Fruit fly (Drosophila melanogaster) whole organism: ENCODE measurements around the gene Unc50.

Experiments used
- CG8478 ChIP-seq: fragments of >200 bp; optimal IDR thresholded peaks from 2 replicates; lab custom pipeline; 2018; ENCODE audit warnings: inconsistent platforms
- Dll ChIP-seq: fragments of >200 bp; optimal IDR thresholded peaks from 2 replicates; lab custom pipeline; 2017
- EcR ChIP-seq, 2 experiments: fragments of >200 bp; optimal IDR thresholded peaks; 2 replicates each; lab custom pipeline; 2017; ENCODE audit warnings: missing biosample characterization in 2 of 2, missing genetic modification characterization in 2 of 2, missing genetic modification reagents in 2 of 2
- pan ChIP-seq: fragments of >200 bp; optimal IDR thresholded peaks from 2 replicates; lab custom pipeline; 2017
- psq ChIP-seq: fragments of >200 bp; optimal IDR thresholded peaks from 2 replicates; lab custom pipeline; 2017
- usp ChIP-seq: fragments of >200 bp; optimal IDR thresholded peaks from 2 replicates; lab custom pipeline; 2017; ENCODE audit warnings: missing biosample characterization, missing genetic modification characterization, mixed read lengths

Unc50 gene

DNA sequence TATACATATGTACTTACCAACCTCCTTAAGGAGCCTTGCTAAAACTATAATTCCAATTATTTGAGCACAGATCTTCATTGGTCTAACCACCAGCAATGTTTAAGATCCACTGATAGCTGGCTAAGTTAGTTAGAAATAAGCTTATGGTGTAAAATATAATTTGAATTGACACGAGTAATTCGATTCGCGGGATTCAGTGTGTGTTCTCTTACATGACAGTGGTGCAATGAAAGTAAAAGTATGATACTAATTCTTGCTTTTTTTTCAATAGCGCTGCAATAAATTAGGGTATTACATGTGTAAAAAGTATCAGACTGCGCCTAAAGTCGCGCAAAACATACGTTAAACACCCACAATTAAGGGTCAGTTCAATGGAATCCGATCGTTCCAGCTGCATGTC is 3.5 kb upstream of the Unc50 start, which contains the start of gene CG33325:
Gene CG33325 (minus strand): TSS at position 101 of the 400 bp plus-strand sequence.
- TF ChIP-seq Dll (lab: Kevin White, UChicago) (no peak), CG8478 (lab: Kevin White, UChicago) (no peak), EcR (GFP tag; optimal IDR thresholded peaks at IDR 0.05; lab: Kevin White, UChicago) (no peak), pan (lab: Kevin White, UChicago) (no peak), usp (GFP tag; lab: Kevin White, UChicago) (no peak), psq (lab: Kevin White, UChicago) (no peak)

DNA sequence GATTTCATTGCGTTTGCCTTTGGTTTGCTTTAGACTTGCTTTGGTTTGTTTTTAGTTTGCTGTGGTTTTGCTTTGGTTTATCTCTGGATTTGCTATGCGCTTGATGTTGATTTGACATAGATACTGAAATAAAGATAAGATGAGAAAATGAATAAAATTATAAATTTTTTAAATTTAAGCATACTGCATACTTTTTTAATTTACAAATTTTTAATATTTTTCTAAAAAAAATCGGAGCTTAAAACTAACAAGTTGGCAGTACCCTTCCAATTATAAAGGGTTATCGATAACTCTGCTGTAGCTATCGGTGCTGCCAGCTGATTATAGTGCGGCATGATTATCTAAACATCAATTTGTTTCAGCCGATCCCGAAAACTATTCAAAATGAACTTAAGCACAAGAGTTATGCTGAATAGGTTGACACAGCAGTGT is 2.6 kb downstream of the Unc50 start, which contains the start of gene mRpL19:
Gene mRpL19 (plus strand): TSS at position 307 of the 432 bp plus-strand sequence.
- TF ChIP-seq usp (GFP tag; lab: Kevin White, UChicago) (no peak), pan (lab: Kevin White, UChicago) (no peak), Dll (lab: Kevin White, UChicago) (no peak), CG8478 (lab: Kevin White, UChicago) (no peak), EcR (GFP tag; optimal IDR thresholded peaks at IDR 0.05; lab: Kevin White, UChicago) (no peak), psq (lab: Kevin White, UChicago) (no peak)

DNA sequence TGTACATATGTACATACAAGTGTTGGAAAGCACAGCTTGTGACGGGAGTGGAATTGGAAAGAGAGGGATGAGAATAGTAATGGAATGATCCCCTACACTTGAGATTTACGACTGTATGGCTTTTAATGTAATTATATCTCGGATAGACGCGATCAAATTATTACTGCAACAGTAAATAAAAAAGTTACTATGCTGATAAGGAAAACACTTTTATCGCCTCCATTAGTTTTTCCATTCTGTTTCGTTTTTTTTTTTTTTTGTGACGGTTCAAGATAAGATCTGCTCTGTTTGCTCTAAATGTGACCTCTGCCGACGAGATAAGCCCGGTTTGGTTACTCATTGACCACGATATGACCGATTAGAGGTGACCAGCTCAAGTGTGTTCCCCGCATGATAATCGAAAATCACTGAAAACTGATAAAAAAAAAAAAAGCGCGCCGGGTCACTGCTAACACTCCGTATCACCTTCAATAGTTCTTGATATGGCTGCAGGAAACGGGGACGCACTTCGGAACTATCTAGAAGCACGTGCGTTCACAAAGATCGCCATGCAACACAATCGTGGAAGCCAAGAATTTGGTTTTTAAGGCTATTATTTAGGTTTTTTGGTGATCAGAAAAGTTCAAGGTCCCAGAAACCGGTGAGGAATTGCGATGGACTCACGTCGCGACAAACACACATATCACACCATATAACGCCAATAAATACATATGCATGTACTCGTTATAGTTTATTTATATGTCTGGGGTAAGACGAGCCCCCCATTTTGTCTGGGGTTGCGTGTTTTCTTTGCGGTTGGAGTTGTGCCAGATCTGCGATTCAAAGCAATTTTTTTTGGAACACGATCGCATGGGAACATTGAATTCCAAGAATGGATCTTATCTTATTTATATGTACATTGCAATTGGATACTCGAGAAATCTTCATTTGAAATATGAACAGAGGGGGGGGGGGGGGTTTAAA is 5.6 kb downstream of the Unc50 start, which contains the start of gene p:
Gene p (minus strand): TSS at position 156 of the 963 bp plus-strand sequence.
- TF ChIP-seq CG8478 (lab: Kevin White, UChicago) (no peak), Dll (lab: Kevin White, UChicago) (no peak), EcR (GFP tag; optimal IDR thresholded peaks at IDR 0.05; lab: Kevin White, UChicago) (no peak), pan (lab: Kevin White, UChicago) (no peak), usp (GFP tag; lab: Kevin White, UChicago) (no peak), psq (lab: Kevin White, UChicago) (no peak)

DNA sequence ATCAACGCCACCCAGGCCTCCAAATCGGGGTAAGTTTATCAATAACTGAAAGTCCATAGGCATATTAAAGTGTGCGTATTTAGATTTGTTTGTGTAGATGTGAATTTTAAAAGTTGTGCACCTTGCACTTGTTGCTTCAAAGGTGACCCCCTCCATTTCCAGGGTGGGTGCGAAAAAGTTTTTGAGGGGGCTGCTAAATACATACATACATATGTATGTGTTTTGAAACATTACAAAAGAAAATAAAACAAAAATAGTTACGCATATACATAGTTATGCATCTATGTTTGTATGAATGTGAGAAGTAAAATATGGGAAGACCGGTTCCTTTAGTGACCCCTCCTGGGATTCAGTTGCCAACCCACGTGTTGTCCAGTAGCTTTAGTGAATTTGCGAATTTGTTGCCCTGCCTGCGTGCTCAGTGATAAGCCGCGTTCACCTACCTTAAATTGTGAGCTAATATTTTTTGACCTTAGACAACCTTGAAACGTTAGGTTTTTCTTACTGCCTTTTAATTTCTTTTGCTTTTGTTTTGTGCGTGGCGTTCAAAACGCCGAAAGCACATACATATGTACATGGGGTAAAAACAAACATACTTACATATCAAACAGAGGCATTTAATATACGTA is 6.4 kb downstream of the Unc50 start:
- peak; percentile 58 for TF ChIP-seq pan (lab: Kevin White, UChicago)
- TF ChIP-seq usp (GFP tag; lab: Kevin White, UChicago), result no peak

DNA sequence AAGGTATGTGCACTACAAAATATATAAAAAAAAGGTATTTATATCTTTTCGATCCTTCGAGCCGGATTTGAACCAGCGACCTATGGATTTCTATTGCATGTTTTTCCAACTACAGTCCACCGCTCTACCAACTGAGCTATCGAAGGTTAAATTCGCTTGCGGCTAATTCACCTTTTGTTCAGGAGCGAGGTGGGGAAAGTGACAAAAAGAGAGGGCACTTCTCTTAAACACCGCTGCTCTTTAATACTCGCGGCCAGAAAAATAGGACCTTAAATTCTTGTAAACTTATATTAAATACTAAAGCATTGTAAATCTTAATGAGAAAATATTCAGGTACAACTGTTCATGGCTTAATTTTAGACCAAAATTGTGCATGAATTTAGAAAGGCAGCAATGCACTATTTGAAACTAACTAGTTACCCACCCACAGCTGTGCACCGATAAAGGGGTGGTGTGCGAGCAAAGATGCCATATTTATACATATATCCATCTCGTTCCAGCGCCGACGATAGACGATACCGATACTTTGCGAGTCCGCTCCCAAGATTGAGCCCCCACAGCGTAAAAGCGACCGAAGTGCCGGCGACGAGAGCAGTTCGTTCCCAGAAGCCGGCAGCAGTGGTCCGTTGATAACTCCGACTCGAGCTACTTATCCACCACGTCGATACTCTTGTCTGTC is 7.2 kb downstream of the Unc50 start:
- peak; percentile 38 for TF ChIP-seq CG8478 (lab: Kevin White, UChicago)
- no peak for TF ChIP-seq psq (lab: Kevin White, UChicago)

DNA sequence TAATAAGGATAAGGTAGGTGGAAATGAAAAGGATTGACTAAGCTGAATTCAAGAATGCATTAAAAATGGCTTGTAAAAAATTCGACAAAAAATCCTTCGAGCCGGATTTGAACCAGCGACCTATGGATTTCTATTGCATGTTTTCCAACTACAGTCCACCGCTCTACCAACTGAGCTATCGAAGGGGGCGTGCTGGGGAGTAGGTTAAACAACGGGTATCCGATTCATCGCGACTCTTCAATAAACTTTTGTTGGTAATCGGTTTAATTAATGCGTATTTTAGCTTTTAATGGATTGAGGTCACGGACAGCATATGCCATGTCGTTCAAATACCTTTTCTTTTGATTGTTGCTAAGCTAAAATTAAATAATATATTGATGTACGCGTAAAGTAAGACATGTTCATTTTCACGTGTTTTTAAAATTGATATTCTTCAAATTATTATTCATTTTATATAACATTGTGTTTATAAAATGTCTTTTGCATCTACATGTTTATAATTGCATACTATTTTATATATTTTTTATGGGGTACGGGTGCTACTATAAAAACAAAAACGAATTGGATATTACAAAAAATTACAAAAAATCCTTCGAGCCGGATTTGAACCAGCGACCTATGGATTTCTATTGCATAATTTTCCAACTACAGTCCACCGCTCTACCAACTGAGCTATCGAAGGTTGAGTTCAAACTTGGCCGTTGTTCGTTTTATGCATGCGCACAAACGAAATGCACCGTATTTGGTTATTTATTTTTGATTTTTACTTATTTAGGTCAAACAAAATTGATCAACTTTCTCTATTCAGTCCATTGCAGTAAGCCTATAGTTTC is 8.2 kb downstream of the Unc50 start:
- TF ChIP-seq CG8478 (lab: Kevin White, UChicago) (no peak), pan (lab: Kevin White, UChicago) (no peak), psq (lab: Kevin White, UChicago) (no peak), Dll (lab: Kevin White, UChicago) (no peak), usp (GFP tag; lab: Kevin White, UChicago) (no peak), EcR (GFP tag; optimal IDR thresholded peaks at IDR 0.05; lab: Kevin White, UChicago) (no peak)

DNA sequence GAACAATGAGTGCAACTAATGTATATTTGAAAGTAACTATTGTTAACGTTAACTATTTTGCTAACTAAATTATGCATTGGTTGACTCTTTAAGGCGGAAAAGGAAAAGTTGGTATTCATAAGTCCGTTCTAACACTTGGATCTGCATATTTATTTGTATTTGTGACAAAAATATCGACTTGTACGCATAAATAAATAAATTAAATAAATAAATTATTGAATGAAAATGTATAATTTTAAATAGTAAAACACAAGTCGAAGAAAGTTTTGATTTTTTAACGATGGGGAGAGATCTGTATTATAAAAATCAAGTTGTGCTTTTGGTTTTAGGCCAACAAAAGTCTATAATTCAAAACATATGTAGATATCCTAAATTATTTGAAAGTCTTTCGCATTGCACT is 8.8 kb downstream of the Unc50 start, which contains the start of gene CG8036:
Gene CG8036 (plus strand): TSS at position 301 of the 400 bp plus-strand sequence.
- no peak for TF ChIP-seq EcR (GFP tag; optimal IDR thresholded peaks at IDR 0.05; lab: Kevin White, UChicago)
- no peak for TF ChIP-seq pan (lab: Kevin White, UChicago)

DNA sequence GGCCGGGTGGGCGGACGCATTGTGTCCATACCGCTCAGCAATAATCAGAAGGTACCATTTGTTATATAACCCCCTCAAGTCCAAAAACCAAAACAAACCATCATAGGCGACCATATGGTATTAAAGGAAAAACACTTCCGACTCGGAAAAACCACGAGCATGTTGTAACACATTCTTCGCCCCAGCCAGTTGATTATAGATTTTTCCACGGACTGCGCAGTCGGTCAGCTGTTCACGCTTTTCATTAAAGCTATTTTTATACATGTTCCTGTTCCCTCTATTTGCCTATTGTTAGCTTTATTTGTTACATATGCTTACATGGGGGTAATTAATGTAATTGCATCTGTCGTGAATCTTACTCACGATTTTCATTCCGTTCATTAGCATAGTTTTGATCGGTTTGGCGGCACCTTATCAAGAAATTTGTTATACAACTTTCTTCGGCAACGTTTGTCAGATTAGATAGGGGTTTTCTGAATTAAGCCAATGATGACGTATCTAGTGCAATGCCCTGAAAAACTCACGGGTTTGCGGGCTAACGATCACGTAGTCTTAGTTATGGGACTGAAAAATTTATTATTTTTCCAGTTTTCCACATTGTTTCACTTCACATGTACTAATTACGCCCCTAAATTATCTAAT is 11.6 kb downstream of the Unc50 start:
- TF ChIP-seq CG8478 (lab: Kevin White, UChicago) (no peak), EcR (GFP tag; optimal IDR thresholded peaks at IDR 0.05; lab: Kevin White, UChicago) (no peak), Dll (lab: Kevin White, UChicago) (no peak), pan (lab: Kevin White, UChicago) (peak; percentile 26)

DNA sequence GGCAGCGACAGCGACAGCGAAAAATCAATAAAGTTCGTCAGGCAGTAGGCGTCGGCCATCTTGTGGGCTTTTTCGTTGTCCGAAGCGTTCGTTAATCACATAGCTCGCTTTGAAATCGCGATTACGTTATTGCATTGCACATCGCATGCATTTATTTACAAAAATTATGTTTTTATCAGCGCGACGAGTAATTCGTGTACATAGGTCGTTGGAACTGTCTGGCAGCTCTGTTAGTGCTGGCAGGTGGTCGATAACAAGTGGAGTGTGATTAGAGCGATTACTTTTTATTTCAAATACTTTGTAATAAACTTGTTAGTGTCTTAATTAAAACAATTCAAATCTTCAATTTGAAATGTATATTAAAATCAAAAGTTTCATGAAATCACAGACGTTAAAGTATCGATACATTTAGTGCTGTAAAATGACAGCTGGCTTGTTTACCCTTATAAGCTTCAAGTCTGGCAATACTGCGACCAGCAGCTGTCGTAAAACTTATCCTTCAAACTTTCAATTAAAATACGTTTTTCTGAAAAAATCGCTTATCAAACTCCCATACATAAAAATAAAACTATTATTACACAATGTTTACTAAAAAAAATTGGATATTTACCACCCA is 12.6 kb downstream of the Unc50 start, which contains the start of gene CG8032:
Gene CG8032 (plus strand): TSS at position 448 of the 616 bp plus-strand sequence.
- TF ChIP-seq Dll (lab: Kevin White, UChicago), result no peak

DNA sequence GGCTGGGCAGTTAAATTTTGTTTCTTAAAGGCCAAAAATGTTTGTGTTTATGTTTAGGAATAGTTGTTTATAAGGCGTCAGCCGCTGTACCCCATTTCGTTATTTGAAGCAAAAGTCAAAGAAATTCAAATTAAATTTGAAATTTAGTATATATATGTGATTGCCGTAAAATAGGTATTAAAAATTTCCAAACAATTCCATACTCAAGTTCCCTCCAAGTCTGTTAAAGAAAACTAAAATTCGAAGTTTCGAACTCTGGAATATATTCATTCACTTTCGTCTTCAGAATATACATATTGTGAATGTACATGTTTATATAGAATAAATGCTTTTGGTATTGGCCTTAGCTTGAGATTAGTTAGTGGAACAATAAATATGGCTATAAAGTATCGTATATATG is 15.8 kb downstream of the Unc50 start, which contains the start of gene bel:
Gene bel (minus strand): TSS at position 101 of the 400 bp plus-strand sequence.
- TF ChIP-seq pan (lab: Kevin White, UChicago) (no peak), EcR (GFP tag; optimal IDR thresholded peaks at IDR 0.05; lab: Kevin White, UChicago) (no peak), usp (GFP tag; lab: Kevin White, UChicago) (no peak), psq (lab: Kevin White, UChicago) (no peak), Dll (lab: Kevin White, UChicago) (no peak), CG8478 (lab: Kevin White, UChicago) (no peak)
